Fruit fly (Drosophila melanogaster): ENCODE data around the gene CG7810.

DNA sequence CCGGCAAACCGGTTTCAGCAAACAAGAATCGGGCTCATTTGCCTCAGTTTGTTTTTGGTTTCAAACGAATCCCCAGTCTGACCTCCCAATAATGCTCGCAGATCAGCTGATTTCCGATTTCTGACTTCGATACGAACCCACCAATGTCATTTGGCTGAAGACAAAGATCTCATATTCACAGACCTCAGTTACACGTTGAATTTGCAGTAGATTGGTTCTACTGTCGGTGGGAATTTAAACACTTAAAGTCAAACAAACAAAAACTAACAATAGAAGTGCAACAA lies 16.2 kb upstream of the CG7810 start, which contains the start of gene CG14275:
- TF ChIP-seq Myc (optimal IDR thresholded peaks at IDR 0.05) (no peak), h (optimal IDR thresholded peaks at IDR 0.05) (no peak)

Data from Kc167 (cell line).